Worm (Caenorhabditis elegans): Measurements from ENCODE around the gene R04A9.9.

DNA sequence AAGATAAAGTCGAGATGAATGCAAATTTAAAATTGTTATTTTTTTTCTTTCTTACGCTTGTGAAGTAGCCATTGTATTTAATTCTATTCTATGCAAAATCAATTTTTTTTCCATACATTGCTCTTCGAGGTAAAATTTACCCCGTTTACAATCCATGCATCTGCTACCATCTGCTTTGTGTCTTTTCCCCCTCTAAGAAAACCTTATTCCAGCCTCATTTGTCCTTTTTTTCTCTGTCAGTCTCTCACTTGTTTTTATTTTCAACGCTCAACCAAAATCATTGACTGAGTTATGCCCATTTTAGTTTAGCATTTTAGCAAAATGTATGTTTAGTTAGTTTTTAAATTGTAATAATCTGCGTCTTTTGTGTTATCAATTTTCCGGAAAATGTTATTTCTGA, 20.4 kb downstream of the R04A9.9 start:
- TF ChIP-seq snpc-4 (tag; optimal IDR thresholded peaks at IDR 0.05) (no peak), nhr-10 (tag; optimal IDR thresholded peaks at IDR 0.05) (no peak), F13H6.1 (tag; optimal IDR thresholded peaks at IDR 0.05) (no peak), skn-1 (tag; optimal IDR thresholded peaks at IDR 0.05) (no peak), zag-1 (tag; optimal IDR thresholded peaks at IDR 0.05) (no peak), ZK546.5 (tag; optimal IDR thresholded peaks at IDR 0.05) (no peak), elt-3 (tag; optimal IDR thresholded peaks at IDR 0.05) (no peak), ceh-82 (tag; optimal IDR thresholded peaks at IDR 0.05) (no peak), fos-1 (tag; optimal IDR thresholded peaks at IDR 0.05) (no peak), unc-62 (GFP tag; optimal IDR thresholded peaks at IDR 0.05) (no peak)

Measured in whole organism, L2 larva.